Fruit fly (Drosophila melanogaster): Measurements from ENCODE around the gene Snx17.

Snx17 gene

DNA sequence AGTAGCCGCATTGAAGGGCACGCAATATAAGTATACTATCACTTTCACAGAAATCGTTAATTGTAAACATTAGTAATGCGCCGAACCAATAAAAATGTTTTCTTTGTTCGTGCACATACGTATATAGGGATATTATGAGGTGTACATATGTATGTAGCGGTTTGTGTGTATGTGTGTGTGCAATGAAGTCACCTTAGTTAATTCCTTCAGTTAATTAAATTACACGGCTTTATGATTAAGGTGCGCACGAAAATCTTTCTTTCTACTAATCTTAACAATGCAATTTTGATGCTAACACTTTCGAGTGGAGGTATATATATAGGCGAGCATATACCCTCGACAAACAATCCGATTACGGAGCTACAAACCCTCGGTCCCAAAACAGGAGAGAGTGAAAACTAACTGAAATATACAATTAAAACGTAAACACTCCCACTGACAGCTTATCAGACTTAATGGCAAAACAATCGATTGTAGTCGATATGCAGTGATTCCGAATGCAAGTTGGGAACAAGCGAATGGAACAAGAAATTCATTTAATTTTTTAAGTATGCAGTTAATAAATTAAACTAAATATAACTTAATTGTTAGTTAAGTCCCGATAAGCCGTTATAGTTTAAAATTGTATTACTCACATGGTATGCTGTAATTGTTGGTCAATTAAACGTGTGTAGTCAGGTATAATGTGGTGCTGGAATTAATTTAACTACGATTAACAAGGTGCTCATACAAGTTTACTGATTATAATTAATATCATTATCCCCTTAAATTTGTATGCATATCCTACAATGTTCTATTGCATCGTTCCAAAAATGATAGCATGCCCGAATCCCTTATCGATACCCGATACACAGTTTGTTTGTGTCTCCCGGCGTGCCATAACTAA, 14.0 kb upstream of the Snx17 start, which contains the start of the genes Npc1a and Prosalpha6:
Npc1a (minus strand) TSS at position 716 of the 886 bp plus-strand sequence.
Prosalpha6 (plus strand) TSS at position 851 of the 886 bp plus-strand sequence.
- no peak for TF ChIP-seq eg (GFP tag; IDR thresholded peaks at IDR 0.05)
- TF ChIP-seq CG6163 (GFP tag; IDR thresholded peaks at IDR 0.05), result no peak
- TF ChIP-seq Hr4 (GFP tag; optimal IDR thresholded peaks at IDR 0.05), result no peak
- TF ChIP-seq CG11762 (GFP tag; optimal IDR thresholded peaks at IDR 0.05; ENCODE audit: insufficient read depth), result no peak
- TF ChIP-seq lz (GFP tag; optimal IDR thresholded peaks at IDR 0.05), result peak; percentile 21
- peak; percentile 32 for TF ChIP-seq cyc (GFP tag; optimal IDR thresholded peaks at IDR 0.05)
- TF ChIP-seq Ets96B (tag; optimal IDR thresholded peaks at IDR 0.05), result no peak
- no peak for TF ChIP-seq Sox15 (GFP tag; optimal IDR thresholded peaks at IDR 0.05)
- TF ChIP-seq CG34406 (GFP tag; optimal IDR thresholded peaks at IDR 0.05), result no peak
- no peak for TF ChIP-seq net (GFP tag; optimal IDR thresholded peaks at IDR 0.05)
- TF ChIP-seq fd59A (GFP tag; optimal IDR thresholded peaks at IDR 0.05), result no peak
- peak; percentile 75 for TF ChIP-seq Sox14 (GFP tag; optimal IDR thresholded peaks at IDR 0.05)
- TF ChIP-seq topi (GFP tag; optimal IDR thresholded peaks at IDR 0.05), result no peak
- no peak for TF ChIP-seq pdm3 (GFP tag; optimal IDR thresholded peaks at IDR 0.05)
- no peak for TF ChIP-seq salr (GFP tag; optimal IDR thresholded peaks at IDR 0.05)
- TF ChIP-seq Gug (GFP tag; IDR thresholded peaks at IDR 0.05), result no peak
- TF ChIP-seq CG8119 (GFP tag; IDR thresholded peaks at IDR 0.05), result no peak
- no peak for TF ChIP-seq dsx (GFP tag; optimal IDR thresholded peaks at IDR 0.05; ENCODE audit: poor library complexity, severe bottlenecking)
- peak; percentile 19 for TF ChIP-seq CG31627 (GFP tag; optimal IDR thresholded peaks at IDR 0.05)
- no peak for TF ChIP-seq CG9139 (GFP tag; optimal IDR thresholded peaks at IDR 0.05)
- no peak for TF ChIP-seq CG8632 (GFP tag; optimal IDR thresholded peaks at IDR 0.05)
- no peak for TF ChIP-seq svp (GFP tag)
- no peak for TF ChIP-seq dac (GFP tag; optimal IDR thresholded peaks at IDR 0.05)
- TF ChIP-seq Lpt (GFP tag; optimal IDR thresholded peaks at IDR 0.05), result no peak
- no peak for TF ChIP-seq Hr38 (GFP tag; optimal IDR thresholded peaks at IDR 0.05)
- peak; percentile 76 for TF ChIP-seq achi (GFP tag; optimal IDR thresholded peaks at IDR 0.05)
- TF ChIP-seq CG1621 (tag; optimal IDR thresholded peaks at IDR 0.05), result no peak
- TF ChIP-seq Hr39 (GFP tag; optimal IDR thresholded peaks at IDR 0.05), result no peak
- TF ChIP-seq CG10631 (GFP tag; optimal IDR thresholded peaks at IDR 0.05), result no peak
- no peak for TF ChIP-seq Met (GFP tag; optimal IDR thresholded peaks at IDR 0.05)
- peak; percentile 12 for TF ChIP-seq Eip93F (GFP tag; optimal IDR thresholded peaks at IDR 0.05)
- peak; percentile 15 for TF ChIP-seq fkh (GFP tag; optimal IDR thresholded peaks at IDR 0.05)
- no peak for TF ChIP-seq CG7368 (GFP tag; optimal IDR thresholded peaks at IDR 0.05)
- no peak for TF ChIP-seq Ets21C (GFP tag; optimal IDR thresholded peaks at IDR 0.05)
- TF ChIP-seq fd85E (GFP tag; optimal IDR thresholded peaks at IDR 0.05), result no peak
- peak; percentile 76 for TF ChIP-seq Eip78C (GFP tag)
- TF ChIP-seq Sox102F (GFP tag; optimal IDR thresholded peaks at IDR 0.05), result no peak
- TF ChIP-seq CG32006 (GFP tag; optimal IDR thresholded peaks at IDR 0.05), result no peak
- no peak for TF ChIP-seq CG15336 (GFP tag; IDR thresholded peaks at IDR 0.05)
- TF ChIP-seq CG11294 (GFP tag; IDR thresholded peaks at IDR 0.05), result no peak
- peak; percentile 43 for TF ChIP-seq Blimp-1 (GFP tag; optimal IDR thresholded peaks at IDR 0.05)
- TF ChIP-seq spab (GFP tag; optimal IDR thresholded peaks at IDR 0.05), result no peak
- peak; percentile 18 for TF ChIP-seq CG3032 (tag; optimal IDR thresholded peaks at IDR 0.05)
- no peak for TF ChIP-seq CG4318 (GFP tag; optimal IDR thresholded peaks at IDR 0.05)
- TF ChIP-seq acj6 (GFP tag; optimal IDR thresholded peaks at IDR 0.05), result no peak
- TF ChIP-seq Eip75B (GFP tag; optimal IDR thresholded peaks at IDR 0.05), result no peak
- no peak for TF ChIP-seq CG6276 (GFP tag; optimal IDR thresholded peaks at IDR 0.05)
- no peak for TF ChIP-seq CG11902 (GFP tag; optimal IDR thresholded peaks at IDR 0.05)
- TF ChIP-seq esn (GFP tag; optimal IDR thresholded peaks at IDR 0.05), result peak; percentile 35
- TF ChIP-seq CG8319 (GFP tag; optimal IDR thresholded peaks at IDR 0.05), result no peak
- TF ChIP-seq vri (GFP tag; optimal IDR thresholded peaks at IDR 0.05), result peak; percentile 51

All from whole organism, prepupa.